Fruit fly (Drosophila melanogaster) whole organism, wandering third instar larva: ENCODE data around the gene Akap200.

Experiments
- Abd-B ChIP-seq: fragments of >200 bp; optimal IDR thresholded peaks from 2 replicates; lab custom pipeline; 2017; ENCODE audit warnings: missing biosample characterization, missing genetic modification characterization
- CG9705 ChIP-seq: fragments of 200-800 bp; sonication (Bioruptor generic); optimal IDR thresholded peaks from 2 replicates; lab custom pipeline; 2018; ENCODE audit warnings: missing biosample characterization, mild to moderate bottlenecking, missing genetic modification characterization
- CrebA ChIP-seq: fragments of 200-800 bp; sonication (Bioruptor generic); optimal IDR thresholded peaks from 2 replicates; lab custom pipeline; 2016; ENCODE audit warnings: missing biosample characterization, mild to moderate bottlenecking, missing genetic modification characterization, borderline replicate concordance
- Dif ChIP-seq: fragments of 200-275, 200-300 bp; sonication (Bioruptor generic); optimal IDR thresholded peaks from 2 replicates; lab custom pipeline; 2018; ENCODE audit warnings: missing biosample characterization, missing genetic modification characterization; ENCODE audit not compliant: partially characterized antibody
- GATAd ChIP-seq: sonication (Bioruptor generic); optimal IDR thresholded peaks from 2 replicates; lab custom pipeline; 2016; ENCODE audit warnings: missing biosample characterization, missing genetic modification characterization
- HLH106 ChIP-seq: fragments of 200-800 bp; optimal IDR thresholded peaks from 3 replicates; lab custom pipeline; 2019; ENCODE audit warnings: missing biosample characterization, mild to moderate bottlenecking, missing genetic modification characterization, moderate library complexity
- Hnf4 ChIP-seq: fragments of 200-800 bp; sonication (Bioruptor generic); optimal IDR thresholded peaks from 2 replicates; lab custom pipeline; 2016; ENCODE audit warnings: missing biosample characterization, mild to moderate bottlenecking, missing genetic modification characterization
- Hr78 ChIP-seq: fragments of >200 bp; optimal IDR thresholded peaks from 2 replicates; lab custom pipeline; 2017; ENCODE audit warnings: missing biosample characterization, missing genetic modification characterization
- Hr83 ChIP-seq: fragments of 200-300 bp; sonication (Bioruptor generic); optimal IDR thresholded peaks from 2 replicates; lab custom pipeline; 2016; ENCODE audit warnings: missing biosample characterization, mild to moderate bottlenecking, missing genetic modification characterization, moderate library complexity; ENCODE audit not compliant: poor library complexity, severe bottlenecking
- Jra ChIP-seq: sonication (Bioruptor generic); optimal IDR thresholded peaks from 2 replicates; lab custom pipeline; 2016; ENCODE audit warnings: missing biosample characterization, missing genetic modification characterization
- Mio ChIP-seq: sonication (Bioruptor generic); optimal IDR thresholded peaks from 2 replicates; lab custom pipeline; 2016; ENCODE audit warnings: missing biosample characterization, missing genetic modification characterization
- Myc ChIP-seq: fragments of >200 bp; optimal IDR thresholded peaks from 2 replicates; lab custom pipeline; 2017
- OdsH ChIP-seq: fragments of 200-800 bp; sonication (Bioruptor generic); optimal IDR thresholded peaks from 2 replicates; lab custom pipeline; 2016; ENCODE audit warnings: missing biosample characterization, mild to moderate bottlenecking, missing genetic modification characterization
- Sp1 ChIP-seq: fragments of 200-800 bp; sonication (Bioruptor generic); optimal IDR thresholded peaks from 3 replicates; lab custom pipeline; 2019; ENCODE audit warnings: missing biosample characterization, mild to moderate bottlenecking, missing genetic modification characterization, moderate library complexity
- Vsx2 ChIP-seq: fragments of 200-300, 225-300 bp; sonication (Bioruptor generic); optimal IDR thresholded peaks from 2 replicates; lab custom pipeline; 2018; ENCODE audit warnings: missing biosample characterization, missing genetic modification characterization; ENCODE audit not compliant: partially characterized antibody
- brk ChIP-seq: fragments of 200-800 bp; sonication (Bioruptor generic); optimal IDR thresholded peaks from 2 replicates; lab custom pipeline; 2016; ENCODE audit warnings: missing biosample characterization, mild to moderate bottlenecking, missing genetic modification characterization
- dl ChIP-seq, 2 experiments: fragments of 175-275, 200-275 bp in 1 of 2; fragments of 200-275 bp in 1 of 2; sonication (Bioruptor generic); optimal IDR thresholded peaks; lab custom pipeline; 2018; ENCODE audit warnings: mild to moderate bottlenecking in 2 of 2, missing biosample characterization in 2 of 2, missing genetic modification characterization in 2 of 2, moderate library complexity in 2 of 2; ENCODE audit not compliant: partially characterized antibody in 2 of 2, insufficient read depth in 1 of 2
- ey ChIP-seq: fragments of 200-800 bp; sonication (Bioruptor generic); optimal IDR thresholded peaks from 2 replicates; lab custom pipeline; 2016; ENCODE audit warnings: missing biosample characterization, missing genetic modification characterization
- foxo ChIP-seq, 2 experiments: fragments of 200-800 bp; sonication (Bioruptor generic); optimal IDR thresholded peaks; 2 replicates in 1 of 2; 3 replicates in 1 of 2; lab custom pipeline; 2016 to 2017; ENCODE audit warnings: missing biosample characterization in 2 of 2, missing genetic modification characterization in 2 of 2
- fru ChIP-seq: fragments of 200-800 bp; sonication (Bioruptor generic); optimal IDR thresholded peaks from 3 replicates; lab custom pipeline; 2016; ENCODE audit warnings: missing biosample characterization, mild to moderate bottlenecking, missing genetic modification characterization
- h ChIP-seq: fragments of 200-800 bp; sonication (Bioruptor generic); optimal IDR thresholded peaks from 3 replicates; lab custom pipeline; 2016; ENCODE audit warnings: missing biosample characterization, mild to moderate bottlenecking, missing genetic modification characterization
- lola ChIP-seq: fragments of >200 bp; optimal IDR thresholded peaks from 2 replicates; lab custom pipeline; 2017; ENCODE audit warnings: missing biosample characterization, missing genetic modification characterization
- rgr ChIP-seq: fragments of 200-800 bp; sonication (Bioruptor generic); optimal IDR thresholded peaks from 3 replicates; lab custom pipeline; 2016; ENCODE audit warnings: missing biosample characterization, mild to moderate bottlenecking, missing genetic modification characterization
- sage ChIP-seq: fragments of 200-800 bp; sonication (Bioruptor generic); optimal IDR thresholded peaks from 2 replicates; lab custom pipeline; 2016; ENCODE audit warnings: missing biosample characterization, mild to moderate bottlenecking, missing genetic modification characterization
- sv ChIP-seq: fragments of 200-800 bp; sonication (Bioruptor generic); optimal IDR thresholded peaks from 3 replicates; lab custom pipeline; 2016; ENCODE audit warnings: missing biosample characterization, missing genetic modification characterization
- tai ChIP-seq: sonication (Bioruptor generic); optimal IDR thresholded peaks from 2 replicates; lab custom pipeline; 2016; ENCODE audit warnings: missing biosample characterization, missing genetic modification characterization
- usp ChIP-seq: fragments of >200 bp; optimal IDR thresholded peaks from 2 replicates; lab custom pipeline; 2017; ENCODE audit warnings: missing biosample characterization, missing genetic modification characterization
- woc ChIP-seq: sonication (Bioruptor generic); optimal IDR thresholded peaks from 2 replicates; lab custom pipeline; 2016; ENCODE audit warnings: missing biosample characterization, mild to moderate bottlenecking, missing genetic modification characterization

The Akap200 gene

DNA sequence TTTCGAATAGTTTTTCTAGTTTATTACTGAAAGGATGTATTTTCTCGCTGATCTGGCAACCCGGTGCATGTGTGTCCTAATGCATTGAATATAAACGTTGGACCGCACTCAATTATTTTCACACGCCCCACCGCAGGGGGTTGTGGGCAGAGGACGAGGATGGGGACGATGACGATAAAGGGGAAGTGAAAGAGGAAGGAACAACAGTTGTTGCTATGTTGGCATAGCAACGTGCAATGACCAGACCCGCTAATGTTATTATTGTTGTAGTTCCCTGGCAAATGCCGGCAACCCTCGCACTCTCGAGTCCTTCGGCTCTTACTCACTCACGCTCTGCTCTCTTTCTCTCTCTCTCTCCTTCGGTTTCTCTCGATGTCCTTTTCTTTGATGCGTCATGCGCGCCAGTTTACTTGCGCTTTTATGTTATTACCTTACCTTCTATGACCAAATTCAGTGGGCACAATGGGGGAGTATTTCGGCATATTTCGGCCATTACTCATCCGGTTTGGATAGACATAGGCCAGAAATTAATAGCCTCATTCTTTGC lies 9.2 kb downstream of the Akap200 start:
- TF ChIP-seq CrebA (GFP tag; lab: Kevin White, UChicago) (no peak), dl (GFP tag; optimal IDR thresholded peaks at IDR 0.05; lab: Kevin White, UChicago; ENCODE audit: insufficient read depth in 1 of 2, partially characterized antibody in 2 of 2) (peak in 1 of 2 experiments; percentile 13), Dif (GFP tag; lab: Kevin White, UChicago) (peak; percentile 22)

- TF ChIP-seq tai, result peak; percentile 36
- no peak for TF ChIP-seq Abd-B
Observed at dm6 chr2L:8425212-8425611, 9.7 kb downstream of the Akap200 start.

DNA sequence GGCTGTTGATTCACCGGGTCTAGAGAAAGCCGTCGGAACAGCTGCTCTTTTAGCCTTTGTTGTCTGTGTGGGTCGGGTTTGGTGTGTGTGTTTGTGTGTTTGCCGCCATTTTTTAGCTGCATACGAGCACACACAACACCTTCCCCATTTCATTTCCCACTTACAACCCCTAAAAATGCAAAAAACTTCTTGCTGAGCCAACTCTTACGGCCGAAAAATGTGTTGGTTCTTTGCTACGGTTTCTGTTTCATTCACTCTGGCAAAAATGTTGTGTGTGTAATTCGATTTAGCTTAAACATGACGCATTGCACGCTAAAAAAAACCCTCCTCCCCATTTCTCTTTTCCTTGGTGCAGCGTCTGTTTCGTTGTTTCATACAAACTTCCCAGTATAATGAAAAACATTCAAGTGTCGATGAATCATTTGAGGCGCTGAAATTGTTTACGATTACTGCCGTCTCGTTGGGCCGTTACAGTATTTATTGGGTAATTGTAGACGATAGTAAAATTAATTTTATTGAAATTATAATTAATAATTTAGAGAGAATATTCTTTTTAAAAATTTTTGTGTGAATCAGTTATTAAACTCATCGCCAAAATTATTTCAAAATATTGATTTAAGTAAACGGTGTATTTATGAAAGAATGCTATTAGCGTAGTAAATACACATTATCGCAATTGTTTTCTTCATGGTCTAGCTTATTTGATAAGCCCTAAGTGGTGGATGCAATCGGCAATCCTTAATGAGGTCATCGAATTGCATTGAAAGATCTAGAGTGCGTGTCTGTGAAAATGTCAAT lies 10.7 kb downstream of the Akap200 start:
- peak; percentile 17 for TF ChIP-seq sage
- TF ChIP-seq Jra (GFP tag; lab: Kevin White, UChicago), result peak; percentile 45
- no peak for TF ChIP-seq Hr78 (GFP tag; lab: Kevin White, UChicago)
- no peak for TF ChIP-seq OdsH (GFP tag; lab: Kevin White, UChicago)
- peak; percentile 10 for TF ChIP-seq Hnf4
- TF ChIP-seq fru, result no peak
- TF ChIP-seq, all 38 proteins: peak for 3

DNA sequence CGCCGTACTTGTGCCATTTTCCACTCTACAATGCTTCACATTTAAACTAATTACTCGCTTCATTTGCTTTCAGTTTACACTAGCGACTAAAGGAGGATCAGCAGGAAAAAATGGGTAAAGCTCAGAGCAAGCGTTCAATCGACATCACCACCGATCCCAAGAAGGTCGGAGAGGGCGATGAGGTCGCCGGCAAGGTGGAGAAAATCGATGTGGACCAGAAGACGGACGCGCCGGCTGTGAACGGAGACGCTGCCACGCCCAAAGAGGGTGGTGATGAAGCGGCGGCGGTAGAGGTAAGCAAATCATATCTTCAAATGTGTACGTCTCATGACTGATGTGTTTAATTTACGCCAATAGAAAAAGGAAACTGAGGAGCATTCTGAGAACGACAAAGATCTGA lies 11.3 kb downstream of the Akap200 start:
- TF ChIP-seq ey (GFP tag; lab: Kevin White, UChicago) (no peak), tai (no peak), h (GFP tag; lab: Kevin White, UChicago) (no peak), Jra (GFP tag; lab: Kevin White, UChicago) (no peak), sv (GFP tag; lab: Kevin White, UChicago) (no peak), woc (no peak), Vsx2 (GFP tag; lab: Kevin White, UChicago) (no peak), Hnf4 (no peak), lola (GFP tag; lab: Kevin White, UChicago) (no peak)
- TF ChIP-seq, all 38 proteins: peak for 0

DNA sequence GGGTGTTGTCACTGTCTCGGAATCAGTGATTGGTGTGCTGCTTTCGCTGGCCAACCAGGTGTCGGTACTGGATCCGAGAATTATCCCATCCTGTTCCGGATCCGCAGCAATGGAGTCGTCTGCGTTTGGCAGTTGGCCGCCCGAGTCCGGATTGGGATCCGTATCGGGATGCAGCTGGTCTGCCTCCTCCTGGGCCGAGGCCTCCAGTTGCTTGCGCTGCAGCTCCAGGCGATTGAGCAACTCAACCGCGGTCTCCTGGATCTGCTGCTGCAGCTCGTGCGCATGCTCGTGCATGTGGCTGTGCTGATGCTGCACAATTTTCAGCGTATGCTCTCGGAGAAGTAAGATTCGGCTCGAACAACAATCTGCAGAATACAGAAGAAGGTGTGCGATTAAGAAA lies 16.6 kb downstream of the Akap200 start:
- TF ChIP-seq sv (GFP tag; lab: Kevin White, UChicago), result no peak
- no peak for TF ChIP-seq Mio
- no peak for TF ChIP-seq brk (GFP tag; lab: Kevin White, UChicago)
- no peak for TF ChIP-seq foxo (GFP tag; optimal IDR thresholded peaks at IDR 0.05; lab: Kevin White, UChicago)
- no peak for TF ChIP-seq fru
- TF ChIP-seq dl (GFP tag; optimal IDR thresholded peaks at IDR 0.05; lab: Kevin White, UChicago; ENCODE audit: insufficient read depth in 1 of 2, partially characterized antibody in 2 of 2), result no peak
- TF ChIP-seq woc, result no peak
- TF ChIP-seq Jra (GFP tag; lab: Kevin White, UChicago), result no peak
- TF ChIP-seq h (GFP tag; lab: Kevin White, UChicago), result no peak
- TF ChIP-seq Hr83, result no peak
- no peak for TF ChIP-seq usp (GFP tag; lab: Kevin White, UChicago)
- TF ChIP-seq sage, result no peak
- no peak for TF ChIP-seq Sp1 (GFP tag; lab: Kevin White, UChicago)
- TF ChIP-seq Abd-B, result no peak
- no peak for TF ChIP-seq CG9705
- no peak for TF ChIP-seq Vsx2 (GFP tag; lab: Kevin White, UChicago)
- TF ChIP-seq rgr (GFP tag; lab: Kevin White, UChicago), result no peak
- TF ChIP-seq HLH106, result no peak
- no peak for TF ChIP-seq Myc (lab: Kevin White, UChicago)

dm6 chr2L:8433512-8433911 lies 18.0 kb downstream of the Akap200 start, which contains the start of gene grk:
TSS of gene grk (minus strand) at chr2L:8433598.
- peak; percentile 22 for TF ChIP-seq Dif (GFP tag; lab: Kevin White, UChicago)
- no peak for TF ChIP-seq GATAd (GFP tag; lab: Kevin White, UChicago)
- TF ChIP-seq foxo (GFP tag; optimal IDR thresholded peaks at IDR 0.05; lab: Kevin White, UChicago), result no peak
